Fruit fly (Drosophila melanogaster): Measurements from ENCODE around the gene squ.
A peak's percentile ranks its signal among the peaks of the same experiment; 100 is the strongest.

squ gene

dm6 chr2L:16647773-16648172 lies 32.1 kb upstream of the squ start (continued):
- TF ChIP-seq crol (GFP tag; IDR thresholded peaks at IDR 0.05) (0 out of 2 replicates have a peak, but pooled peaks have one; percentile 47), Dad (GFP tag; optimal IDR thresholded peaks at IDR 0.05) (no peak), CG9437 (GFP tag; optimal IDR thresholded peaks at IDR 0.05) (peak; percentile 11), so (GFP tag; IDR thresholded peaks at IDR 0.05) (no peak), H2.0 (GFP tag; IDR thresholded peaks at IDR 0.05) (0 out of 2 replicates have a peak, but pooled peaks have one; percentile 4), Scr (GFP tag; IDR thresholded peaks at IDR 0.05; ENCODE audit: partially characterized antibody) (no peak), CG13123 (GFP tag; optimal IDR thresholded peaks at IDR 0.05) (no peak), CG18619 (GFP tag; optimal IDR thresholded peaks at IDR 0.05) (peak; percentile 50), CG4424 (GFP tag; optimal IDR thresholded peaks at IDR 0.05) (peak; percentile 47), CG3281 (GFP tag; optimal IDR thresholded peaks at IDR 0.05) (peak; percentile 66), Taf1 (GFP tag; IDR thresholded peaks at IDR 0.05) (0 out of 2 replicates have a peak, but pooled peaks have one; percentile 18), prd (optimal IDR thresholded peaks at IDR 0.05) (no peak), prd (GFP tag; IDR thresholded peaks at IDR 0.05) (peak; percentile 52; the same call in 2 of the 3 replicates), bsh (GFP tag; optimal IDR thresholded peaks at IDR 0.05) (peak in 1 of 2 experiments; percentile 42), CG1233 (GFP tag; optimal IDR thresholded peaks at IDR 0.05) (peak; percentile 12), CG6813 (GFP tag; optimal IDR thresholded peaks at IDR 0.05) (peak; percentile 32), nmo (GFP tag; optimal IDR thresholded peaks at IDR 0.05) (peak; percentile 32), Nf-YC (tag; optimal IDR thresholded peaks at IDR 0.05) (peak; percentile 36), CG30403 (GFP tag; optimal IDR thresholded peaks at IDR 0.05) (peak; percentile 61), vvl (GFP tag; IDR thresholded peaks at IDR 0.05) (peak; percentile 66), Mes4 (GFP tag; optimal IDR thresholded peaks at IDR 0.05) (no peak), ewg (GFP tag; optimal IDR thresholded peaks at IDR 0.05) (peak; percentile 22), phol (tag; optimal IDR thresholded peaks at IDR 0.05) (peak; percentile 51), org-1 (GFP tag; optimal IDR thresholded peaks at IDR 0.05) (peak; percentile 28), tio (GFP tag; optimal IDR thresholded peaks at IDR 0.05) (peak; percentile 10), tll (GFP tag; optimal IDR thresholded peaks at IDR 0.05) (no peak), tna (GFP tag; IDR thresholded peaks at IDR 0.05; ENCODE audit: partially characterized antibody) (no peak), CG12769 (tag; optimal IDR thresholded peaks at IDR 0.05) (peak; percentile 14), sisA (GFP tag; IDR thresholded peaks at IDR 0.05) (peak; percentile 41; the same call in 1 of the 2 replicates), CG2712 (tag; optimal IDR thresholded peaks at IDR 0.05) (peak; percentile 32), TFAM (GFP tag; optimal IDR thresholded peaks at IDR 0.05) (no peak), CG14441 (GFP tag; IDR thresholded peaks at IDR 0.05) (peak; percentile 58), CG6689 (GFP tag; IDR thresholded peaks at IDR 0.05) (peak; percentile 58; the same call in 1 of the 2 replicates), CG11504 (tag; optimal IDR thresholded peaks at IDR 0.05) (peak; percentile 71), Fer1 (GFP tag; optimal IDR thresholded peaks at IDR 0.05) (peak; percentile 81), CG15601 (tag; optimal IDR thresholded peaks at IDR 0.05) (no peak), CG34422 (GFP tag; IDR thresholded peaks at IDR 0.05) (peak; percentile 71), ro (GFP tag; IDR thresholded peaks at IDR 0.05) (no peak), CG10654 (GFP tag; optimal IDR thresholded peaks at IDR 0.05) (peak; percentile 26), Oli (tag; optimal IDR thresholded peaks at IDR 0.05) (peak; percentile 51), corto (GFP tag; optimal IDR thresholded peaks at IDR 0.05) (no peak), ind (GFP tag; optimal IDR thresholded peaks at IDR 0.05) (peak; percentile 51), cato (GFP tag; optimal IDR thresholded peaks at IDR 0.05; ENCODE audit: borderline replicate concordance) (no peak), CG2678 (tag; optimal IDR thresholded peaks at IDR 0.05) (peak; percentile 75), Xbp1 (GFP tag; optimal IDR thresholded peaks at IDR 0.05) (peak; percentile 47), CTCF (GFP tag; optimal IDR thresholded peaks at IDR 0.05) (peak; percentile 80), CG10147 (GFP tag; optimal IDR thresholded peaks at IDR 0.05) (peak; percentile 68), H15 (GFP tag; IDR thresholded peaks at IDR 0.05) (0 out of 3 replicates have a peak, but pooled peaks have one; percentile 39), pan (optimal IDR thresholded peaks at IDR 0.05) (no peak), pan (GFP tag; optimal IDR thresholded peaks at IDR 0.05 in 1 of 2, IDR thresholded peaks at IDR 0.05 in 1 of 2) (peak in 1 of 2 experiments; percentile 47), knrl (GFP tag; IDR thresholded peaks at IDR 0.05; ENCODE audit: partially characterized antibody) (no peak)

All from whole organism, embryonic.